Fruit fly (Drosophila melanogaster) whole organism, embryonic: ENCODE data around the gene RhoGAP93B.
A peak's percentile ranks its signal among the peaks of the same experiment; 100 is the strongest.

Source experiments
- Antp ChIP-seq: fragments of 200-800 bp; sonication (Bioruptor generic); optimal IDR thresholded peaks from 3 replicates; lab custom pipeline; 2016; ENCODE audit warnings: missing biosample characterization, missing genetic modification characterization
- Asciz ChIP-seq: fragments of 200-800 bp; sonication (Bioruptor generic); optimal IDR thresholded peaks from 2 replicates; lab custom pipeline; 2017; ENCODE audit warnings: missing biosample characterization, mild to moderate bottlenecking, missing genetic modification characterization, missing genetic modification reagents
- CG10147 ChIP-seq: fragments of 200-800 bp; sonication (Bioruptor generic); optimal IDR thresholded peaks from 2 replicates; lab custom pipeline; 2019; ENCODE audit warnings: missing biosample characterization, mild to moderate bottlenecking, missing genetic modification characterization, moderate library complexity
- CG10565 ChIP-seq: fragments of 200-800 bp; sonication (Bioruptor generic); optimal IDR thresholded peaks from 3 replicates; lab custom pipeline; 2016; ENCODE audit warnings: missing biosample characterization, mild to moderate bottlenecking, missing genetic modification characterization
- CG11695 ChIP-seq: fragments of 200-800 bp; sonication (Bioruptor generic); IDR thresholded peaks from 3 replicates; pipeline ENCODE4 v1.3.6; 2022; ENCODE audit warnings: missing biosample characterization, missing genetic modification characterization
- CG13424 ChIP-seq: fragments of 200-800 bp; sonication (Bioruptor generic); optimal IDR thresholded peaks from 2 replicates; lab custom pipeline; 2019; ENCODE audit warnings: missing biosample characterization, mild to moderate bottlenecking, missing genetic modification characterization, moderate library complexity
- CG13894 ChIP-seq: fragments of 200-800 bp; sonication (Bioruptor generic); optimal IDR thresholded peaks from 3 replicates; lab custom pipeline; 2018; ENCODE audit warnings: missing biosample characterization, mild to moderate bottlenecking, missing genetic modification characterization, moderate library complexity
- CG14860 ChIP-seq: fragments of 200-800 bp; sonication (Bioruptor generic); IDR thresholded peaks from 3 replicates; pipeline ENCODE4 v1.3.6; 2022; ENCODE audit warnings: missing biosample characterization, missing genetic modification characterization; ENCODE audit not compliant: partially characterized antibody
- CG18262 ChIP-seq: fragments of 200-800 bp; optimal IDR thresholded peaks from 3 replicates; lab custom pipeline; 2019; ENCODE audit warnings: missing biosample characterization, mild to moderate bottlenecking, missing genetic modification characterization, moderate library complexity
- CG2116 ChIP-seq: fragments of 200-800 bp; sonication (Bioruptor generic); optimal IDR thresholded peaks from 3 replicates; lab custom pipeline; 2018; ENCODE audit warnings: missing biosample characterization, mild to moderate bottlenecking, missing genetic modification characterization
- CG31388 ChIP-seq: fragments of 200-800 bp; sonication (Bioruptor generic); optimal IDR thresholded peaks from 2 replicates; lab custom pipeline; 2016; ENCODE audit warnings: missing biosample characterization, missing genetic modification characterization
- CG34376 ChIP-seq: fragments of 200-800 bp; sonication (Bioruptor generic); optimal IDR thresholded peaks from 2 replicates; lab custom pipeline; 2018; ENCODE audit warnings: missing biosample characterization, mild to moderate bottlenecking, missing genetic modification characterization
- CG3838 ChIP-seq: fragments of 200-800 bp; sonication (Bioruptor generic); optimal IDR thresholded peaks from 3 replicates; lab custom pipeline; 2016; ENCODE audit warnings: missing biosample characterization, missing genetic modification characterization
- CG4854 ChIP-seq: fragments of 200-800 bp; sonication (Bioruptor generic); optimal IDR thresholded peaks from 2 replicates; lab custom pipeline; 2016; ENCODE audit warnings: missing biosample characterization, missing genetic modification characterization, inconsistent platforms
- CG6791 ChIP-seq: fragments of 200-800 bp; sonication (Bioruptor generic); IDR thresholded peaks from 3 replicates; pipeline ENCODE4 v1.3.6; 2022; ENCODE audit warnings: missing biosample characterization, missing genetic modification characterization; ENCODE audit not compliant: partially characterized antibody
- CG8944 ChIP-seq: fragments of 200-800 bp; sonication (Bioruptor generic); optimal IDR thresholded peaks from 3 replicates; lab custom pipeline; 2016; ENCODE audit warnings: missing biosample characterization, missing genetic modification characterization
- CG9817 ChIP-seq: fragments of 200-800 bp; sonication (Bioruptor generic); optimal IDR thresholded peaks from 2 replicates; lab custom pipeline; 2018; ENCODE audit warnings: missing biosample characterization, mild to moderate bottlenecking, missing genetic modification characterization, moderate library complexity
- Dbx ChIP-seq: fragments of 200-800 bp; sonication (Bioruptor generic); IDR thresholded peaks from 3 replicates; pipeline ENCODE4 v1.3.6; 2022; ENCODE audit warnings: missing biosample characterization, missing genetic modification characterization
- Hr78 ChIP-seq, 2 experiments: fragments of 200-800 bp in 1 of 2; fragments of >200 bp in 1 of 2; sonication (Bioruptor generic) in 1 of 2; optimal IDR thresholded peaks; 2 replicates each; lab custom pipeline; 2017 to 2019; ENCODE audit warnings: missing biosample characterization in 2 of 2, missing genetic modification characterization in 2 of 2, mild to moderate bottlenecking in 1 of 2, moderate library complexity in 1 of 2
- MESR4 ChIP-seq: fragments of 200-800 bp; sonication (Bioruptor generic); optimal IDR thresholded peaks from 2 replicates; lab custom pipeline; 2018; ENCODE audit warnings: missing biosample characterization, mild to moderate bottlenecking, missing genetic modification characterization, moderate library complexity
- Meics ChIP-seq: fragments of 200-800 bp; sonication (Bioruptor generic); optimal IDR thresholded peaks from 2 replicates; lab custom pipeline; 2017; ENCODE audit warnings: missing biosample characterization, mild to moderate bottlenecking, missing genetic modification characterization
- Mes4 ChIP-seq: fragments of 200-800 bp; sonication (Bioruptor generic); optimal IDR thresholded peaks from 2 replicates; lab custom pipeline; 2016; ENCODE audit warnings: missing biosample characterization, missing genetic modification characterization
- Nf-YB ChIP-seq: fragments of 200-800 bp; sonication (Bioruptor generic); optimal IDR thresholded peaks from 3 replicates; lab custom pipeline; 2019; ENCODE audit warnings: missing biosample characterization, mild to moderate bottlenecking, missing genetic modification characterization, moderate library complexity
- Oli ChIP-seq: fragments of 200-800 bp; sonication (Bioruptor generic); optimal IDR thresholded peaks from 2 replicates; lab custom pipeline; 2018; ENCODE audit warnings: missing biosample characterization, mild to moderate bottlenecking, missing genetic modification characterization, moderate library complexity
- Ptx1 ChIP-seq: fragments of 200-800 bp; sonication (Bioruptor generic); IDR thresholded peaks from 2 replicates; pipeline ENCODE4 v1.3.6; 2022; ENCODE audit warnings: missing biosample characterization, missing genetic modification characterization
- Sox102F ChIP-seq: fragments of 200-800 bp; sonication (Bioruptor generic); optimal IDR thresholded peaks from 2 replicates; lab custom pipeline; 2018; ENCODE audit warnings: missing biosample characterization, mild to moderate bottlenecking, missing genetic modification characterization, moderate library complexity
- Tbp ChIP-seq: fragments of >200 bp; optimal IDR thresholded peaks from 2 replicates; lab custom pipeline; 2018; ENCODE audit warnings: missing biosample characterization, missing genetic modification characterization
- ac ChIP-seq: fragments of 200-800 bp; sonication (Bioruptor generic); optimal IDR thresholded peaks from 3 replicates; lab custom pipeline; 2017; ENCODE audit warnings: missing biosample characterization, mild to moderate bottlenecking, missing genetic modification characterization
- aop ChIP-seq: fragments of 200-800 bp; sonication (Bioruptor generic); IDR thresholded peaks from 2 replicates; pipeline ENCODE4 v1.3.6; 2022; ENCODE audit warnings: missing biosample characterization, missing genetic modification characterization
- ara ChIP-seq: fragments of 200-800 bp; sonication (Bioruptor generic); IDR thresholded peaks from 2 replicates; pipeline ENCODE4 v1.3.6; 2022; ENCODE audit warnings: missing biosample characterization, missing genetic modification characterization
- bsh ChIP-seq, 2 experiments: fragments of 200-800 bp; sonication (Bioruptor generic); optimal IDR thresholded peaks; 2 replicates each; lab custom pipeline; 2017 to 2018; ENCODE audit warnings: mild to moderate bottlenecking in 2 of 2, missing biosample characterization in 2 of 2, missing genetic modification characterization in 2 of 2, moderate library complexity in 1 of 2
- chinmo ChIP-seq: fragments of 200-800 bp; sonication (Bioruptor generic); IDR thresholded peaks from 4 replicates; pipeline ENCODE4 v1.3.6; 2022; ENCODE audit warnings: missing biosample characterization, missing genetic modification characterization; ENCODE audit not compliant: partially characterized antibody
- en ChIP-seq: fragments of 200-800 bp; sonication (Bioruptor generic); optimal IDR thresholded peaks from 2 replicates; lab custom pipeline; 2016; ENCODE audit warnings: missing biosample characterization, missing genetic modification characterization
- fd3F ChIP-seq: fragments of 200-800 bp; sonication (Bioruptor generic); optimal IDR thresholded peaks from 2 replicates; lab custom pipeline; 2018; ENCODE audit warnings: missing biosample characterization, mild to moderate bottlenecking, missing genetic modification characterization, moderate library complexity
- gce ChIP-seq: fragments of 200-800 bp; sonication (Bioruptor generic); IDR thresholded peaks from 3 replicates; pipeline ENCODE4 v1.3.6; 2022; ENCODE audit warnings: missing biosample characterization, missing genetic modification characterization
- gt ChIP-seq: fragments of 200-800 bp; sonication (Bioruptor generic); IDR thresholded peaks from 2 replicates; pipeline ENCODE4 v1.3.6; 2022; ENCODE audit warnings: missing biosample characterization, missing genetic modification characterization
- ind ChIP-seq: fragments of 200-800 bp; sonication (Bioruptor generic); optimal IDR thresholded peaks from 3 replicates; lab custom pipeline; 2016; ENCODE audit warnings: missing biosample characterization, missing genetic modification characterization
- klu ChIP-seq: fragments of 200-800 bp; sonication (Bioruptor generic); IDR thresholded peaks from 2 replicates; pipeline ENCODE4 v1.3.6; 2022; ENCODE audit warnings: missing biosample characterization, missing genetic modification characterization
- lov ChIP-seq, 2 experiments: fragments of 200-800 bp in 1 of 2; fragments of >200 bp in 1 of 2; sonication (Bioruptor generic) in 1 of 2; IDR thresholded peaks in 1 of 2; optimal IDR thresholded peaks in 1 of 2; 2 replicates in 1 of 2; 3 replicates in 1 of 2; pipeline versions ENCODE4 v1.3.6 to Lab custom; 2017 to 2022; ENCODE audit warnings: missing biosample characterization in 1 of 2, missing genetic modification characterization in 1 of 2
- mam ChIP-seq: fragments of 200-800 bp; sonication (Bioruptor generic); optimal IDR thresholded peaks from 3 replicates; lab custom pipeline; 2016; ENCODE audit warnings: missing biosample characterization, missing genetic modification characterization
- nom ChIP-seq: fragments of 200-800 bp; sonication (Bioruptor generic); optimal IDR thresholded peaks from 2 replicates; lab custom pipeline; 2017; ENCODE audit warnings: missing biosample characterization, missing genetic modification characterization, mild to moderate bottlenecking, moderate library complexity, missing genetic modification reagents
- odd ChIP-seq: fragments of 200-800 bp; sonication (Bioruptor generic); optimal IDR thresholded peaks from 2 replicates; lab custom pipeline; 2017; ENCODE audit warnings: missing biosample characterization, mild to moderate bottlenecking, missing genetic modification characterization
- pfk ChIP-seq: fragments of 200-800 bp; sonication (Bioruptor generic); optimal IDR thresholded peaks from 2 replicates; lab custom pipeline; 2018; ENCODE audit warnings: missing biosample characterization, mild to moderate bottlenecking, missing genetic modification characterization, moderate library complexity
- rib ChIP-seq: fragments of 200-800 bp; sonication (Bioruptor generic); IDR thresholded peaks from 2 replicates; pipeline ENCODE4 v1.3.6; 2022; ENCODE audit warnings: missing biosample characterization, missing genetic modification characterization
- ro ChIP-seq: fragments of 200-800 bp; sonication (Bioruptor generic); IDR thresholded peaks from 2 replicates; pipeline ENCODE4 v1.3.6; 2022; ENCODE audit warnings: missing biosample characterization, missing genetic modification characterization
- slbo ChIP-seq: fragments of 200-800 bp; sonication (Bioruptor generic); IDR thresholded peaks from 2 replicates; pipeline ENCODE4 v1.3.6; 2022; ENCODE audit warnings: missing biosample characterization, missing genetic modification characterization
- stwl ChIP-seq: fragments of 200-800 bp; sonication (Bioruptor generic); optimal IDR thresholded peaks from 3 replicates; lab custom pipeline; 2018; ENCODE audit warnings: missing biosample characterization, mild to moderate bottlenecking, missing genetic modification characterization, moderate library complexity
- vfl ChIP-seq: fragments of 200-800 bp; sonication (Bioruptor generic); optimal IDR thresholded peaks from 2 replicates; lab custom pipeline; 2016; ENCODE audit warnings: missing biosample characterization, missing genetic modification characterization
- zen2 ChIP-seq: fragments of 200-800 bp; sonication (Bioruptor generic); IDR thresholded peaks from 3 replicates; pipeline ENCODE4 v1.3.6; 2022; ENCODE audit warnings: missing biosample characterization, missing genetic modification characterization; ENCODE audit not compliant: partially characterized antibody

Gene RhoGAP93B

DNA sequence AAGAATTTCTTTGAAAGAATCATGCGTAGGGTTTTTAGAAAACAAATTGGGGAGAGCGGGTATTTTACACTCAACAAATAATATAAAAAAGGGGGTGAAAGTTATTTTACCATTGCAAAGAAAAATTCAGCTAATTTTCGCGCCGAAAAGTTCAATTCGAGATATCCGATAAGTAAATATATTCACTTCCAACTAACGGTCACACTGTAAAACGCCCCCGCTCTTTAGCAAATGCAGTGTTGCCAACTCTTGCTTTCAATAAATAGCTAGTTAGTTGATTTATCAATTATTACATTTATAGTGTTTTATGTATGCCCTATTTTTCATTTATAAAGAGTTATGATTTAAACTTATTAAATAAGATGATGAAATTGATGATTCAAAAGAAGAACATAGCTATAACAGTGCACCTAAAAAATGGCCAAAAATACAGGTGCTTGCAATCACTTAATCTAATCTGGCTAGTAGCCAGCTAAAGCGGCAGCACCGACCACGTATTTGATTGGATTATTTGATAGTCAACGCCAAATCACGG lies 40.7 kb upstream of the RhoGAP93B start, which contains the start of gene meigo (continued):
- peak; percentile 31 for TF ChIP-seq nom (GFP tag; lab: Kevin White, UChicago)
- no peak for TF ChIP-seq zen2 (GFP tag; lab: Robert Waterston, UW)
- peak; percentile 77 for TF ChIP-seq Ptx1 (GFP tag; lab: Robert Waterston, UW)
- TF ChIP-seq CG2116 (GFP tag; lab: Kevin White, UChicago) = peak; percentile 85
- TF ChIP-seq en (GFP tag; lab: Kevin White, UChicago) = no peak
- peak; percentile 70 for TF ChIP-seq ind
- 0 out of 4 replicates have a peak, but pooled peaks have one; percentile 21 for TF ChIP-seq chinmo (GFP tag; lab: Robert Waterston, UW)
- no peak for TF ChIP-seq odd (GFP tag; lab: Kevin White, UChicago)
- no peak for TF ChIP-seq Hr78 (GFP tag; optimal IDR thresholded peaks at IDR 0.05; lab: Kevin White, UChicago)
- TF ChIP-seq CG10147 (GFP tag; lab: Kevin White, UChicago) = peak; percentile 78
- TF ChIP-seq CG4854 = peak; percentile 49
- peak; percentile 52 for TF ChIP-seq Tbp (GFP tag; lab: Kevin White, UChicago)
- no peak for TF ChIP-seq CG14860 (GFP tag; lab: Robert Waterston, UW)
- TF ChIP-seq CG9817 (tag; lab: Kevin White, UChicago) = peak; percentile 79
- TF ChIP-seq CG6791 (GFP tag; lab: Robert Waterston, UW) = no peak
- TF ChIP-seq Dbx (GFP tag; lab: Robert Waterston, UW) = peak; percentile 71; the same call in 2 of the 3 replicates
- no peak for TF ChIP-seq ro
- no peak for TF ChIP-seq Asciz (GFP tag; lab: Kevin White, UChicago)
- no peak for TF ChIP-seq CG3838
- peak; percentile 99 for TF ChIP-seq klu (GFP tag; lab: Robert Waterston, UW)
- TF ChIP-seq bsh (GFP tag; optimal IDR thresholded peaks at IDR 0.05; lab: Kevin White, UChicago) = peak in 1 of 2 experiments; percentile 67
- TF ChIP-seq CG8944 (GFP tag; lab: Kevin White, UChicago) = peak; percentile 48
- no peak for TF ChIP-seq CG10565 (GFP tag; lab: Kevin White, UChicago)
- TF ChIP-seq ac (GFP tag; lab: Kevin White, UChicago) = no peak
- TF ChIP-seq CG13424 (tag; lab: Kevin White, UChicago) = peak; percentile 76
- no peak for TF ChIP-seq CG11695
- TF ChIP-seq Sox102F (GFP tag; lab: Kevin White, UChicago) = no peak
- peak; percentile 66 for TF ChIP-seq vfl (GFP tag; lab: Kevin White, UChicago)
- TF ChIP-seq gt (GFP tag; lab: Robert Waterston, UW) = no peak
- TF ChIP-seq lov (optimal IDR thresholded peaks at IDR 0.05; lab: Kevin White, UChicago) = no peak
- TF ChIP-seq lov (GFP tag; IDR thresholded peaks at IDR 0.05; lab: Robert Waterston, UW) = no peak
- TF ChIP-seq CG18262 (tag; lab: Kevin White, UChicago) = peak; percentile 74
- no peak for TF ChIP-seq ara (GFP tag; lab: Robert Waterston, UW)
- TF ChIP-seq gce (GFP tag; lab: Robert Waterston, UW) = no peak
- TF ChIP-seq pfk (GFP tag; lab: Kevin White, UChicago) = no peak
- no peak for TF ChIP-seq CG31388
- no peak for TF ChIP-seq MESR4 (GFP tag; lab: Kevin White, UChicago)
- peak; percentile 17 for TF ChIP-seq Antp (GFP tag; lab: Kevin White, UChicago)
- TF ChIP-seq rib = no peak
- TF ChIP-seq slbo (GFP tag; lab: Robert Waterston, UW) = peak; percentile 70
- TF ChIP-seq CG34376 (GFP tag; lab: Kevin White, UChicago) = peak; percentile 48
- peak; percentile 54 for TF ChIP-seq fd3F (GFP tag; lab: Kevin White, UChicago)
- no peak for TF ChIP-seq Mes4
- peak; percentile 57 for TF ChIP-seq Meics (GFP tag; lab: Kevin White, UChicago)
- TF ChIP-seq aop (GFP tag; lab: Robert Waterston, UW) = no peak
- peak; percentile 53 for TF ChIP-seq Oli (tag; lab: Kevin White, UChicago)
- peak; percentile 67 for TF ChIP-seq mam
- TF ChIP-seq Nf-YB (GFP tag; lab: Kevin White, UChicago) = peak; percentile 50
- TF ChIP-seq CG13894 (tag; lab: Kevin White, UChicago) = no peak
- peak; percentile 66 for TF ChIP-seq stwl
